Fruit fly (Drosophila melanogaster) whole organism, adult: ENCODE results near the gene Rbbp5.

ENCODE experiments used
- CG14711 ChIP-seq: fragments of 200-800 bp; sonication (Bioruptor generic); optimal IDR thresholded peaks from 2 replicates; lab custom pipeline; 2018; ENCODE audit warnings: missing biosample characterization, mild to moderate bottlenecking, missing genetic modification characterization, moderate library complexity
- bab1 ChIP-seq: fragments of 200-800 bp; sonication (Bioruptor generic); optimal IDR thresholded peaks from 3 replicates; lab custom pipeline; 2019; ENCODE audit warnings: missing biosample characterization, mild to moderate bottlenecking, missing genetic modification characterization, moderate library complexity
- ovo ChIP-seq: fragments of 200-800 bp; sonication (Bioruptor generic); optimal IDR thresholded peaks from 2 replicates; lab custom pipeline; 2016; ENCODE audit warnings: missing biosample characterization, missing genetic modification characterization

- TF ChIP-seq ovo (GFP tag; lab: Kevin White, UChicago) (no peak), bab1 (no peak), CG14711 (tag; lab: Kevin White, UChicago) (no peak)
Measured at dm6 chr3L:20296797-20297196, 50.9 kb downstream of the Rbbp5 start, which contains the start of gene FRG1.
